Fruit fly (Drosophila melanogaster) whole organism, wandering third instar larva: ENCODE measurements around the gene grass.
A peak's percentile ranks its signal among the peaks of the same experiment; 100 is the strongest.

Experiments used
- Abd-B ChIP-seq: fragments of >200 bp; optimal IDR thresholded peaks from 2 replicates; lab custom pipeline; 2017; ENCODE audit warnings: missing biosample characterization, missing genetic modification characterization
- CrebA ChIP-seq: fragments of 200-800 bp; sonication (Bioruptor generic); optimal IDR thresholded peaks from 2 replicates; lab custom pipeline; 2016; ENCODE audit warnings: missing biosample characterization, mild to moderate bottlenecking, missing genetic modification characterization, borderline replicate concordance
- Myc ChIP-seq: fragments of >200 bp; optimal IDR thresholded peaks from 2 replicates; lab custom pipeline; 2017
- brk ChIP-seq: fragments of 200-800 bp; sonication (Bioruptor generic); optimal IDR thresholded peaks from 2 replicates; lab custom pipeline; 2016; ENCODE audit warnings: missing biosample characterization, mild to moderate bottlenecking, missing genetic modification characterization

dm6 chr3R:27150685-27151515 is 6.8 kb upstream of the grass start, which contains the start of gene CG6051:
- peak; percentile 13 for TF ChIP-seq Abd-B (GFP tag; lab: Kevin White, UChicago)
- no peak for TF ChIP-seq CrebA (GFP tag; lab: Kevin White, UChicago)
- no peak for TF ChIP-seq brk (GFP tag; lab: Kevin White, UChicago)
- TF ChIP-seq Myc (lab: Kevin White, UChicago): no peak
